Worm (Caenorhabditis elegans) whole organism, young adult: ENCODE results near the gene lec-1.
A peak's percentile ranks its signal among the peaks of the same experiment; 100 is the strongest.

ENCODE experiments used
- B0019.2 ChIP-seq: fragments of 200-800 bp; sonication (Bioruptor generic); conservative IDR thresholded peaks from 2 replicates; pipeline ENCODE4 v1.3.6; 2022; ENCODE audit warnings: missing genetic modification reagents, missing genetic modification characterization, missing compliant biosample characterization
- D2030.7 ChIP-seq: fragments of 200-800 bp; sonication (Bioruptor generic); IDR thresholded peaks from 2 replicates; pipeline ENCODE4 v1.3.6; 2022; ENCODE audit warnings: missing genetic modification reagents, missing genetic modification characterization, missing compliant biosample characterization
- F10E7.11 ChIP-seq: sonication (generic microtip); optimal IDR thresholded peaks from 2 replicates; lab custom pipeline; 2017; ENCODE audit warnings: mild to moderate bottlenecking, missing genetic modification characterization, moderate library complexity, missing compliant biosample characterization
- F52B5.7 ChIP-seq: sonication (generic microtip); optimal IDR thresholded peaks from 2 replicates; lab custom pipeline; 2016; ENCODE audit warnings: mild to moderate bottlenecking, missing genetic modification characterization, missing compliant biosample characterization
- F57C9.4 ChIP-seq: sonication (generic microtip); optimal IDR thresholded peaks from 2 replicates; lab custom pipeline; 2017; ENCODE audit warnings: mild to moderate bottlenecking, missing genetic modification characterization, missing compliant biosample characterization
- Y79H2A.3 ChIP-seq: fragments of 200-800 bp; sonication (Bioruptor generic); conservative IDR thresholded peaks from 2 replicates; pipeline ENCODE4 v1.3.6; 2022; ENCODE audit warnings: missing genetic modification reagents, missing genetic modification characterization, missing compliant biosample characterization
- aptf-2 ChIP-seq: fragments of 200-800 bp; sonication (Bioruptor generic); conservative IDR thresholded peaks from 2 replicates; pipeline ENCODE4 v1.3.6; 2022; ENCODE audit warnings: missing genetic modification reagents, missing genetic modification characterization, missing compliant biosample characterization
- aptf-3 ChIP-seq: fragments of 200-800 bp; sonication (Bioruptor generic); IDR thresholded peaks from 2 replicates; pipeline ENCODE4 v1.3.6; 2022; ENCODE audit warnings: missing genetic modification characterization, missing compliant biosample characterization
- attf-3 ChIP-seq: fragments of 200-800 bp; sonication (Bioruptor generic); conservative IDR thresholded peaks from 2 replicates; pipeline ENCODE4 v1.3.6; 2022; ENCODE audit warnings: missing genetic modification reagents, missing genetic modification characterization, missing compliant biosample characterization
- attf-5 ChIP-seq: fragments of 200-800 bp; sonication (Bioruptor generic); optimal IDR thresholded peaks from 2 replicates; lab custom pipeline; 2018; ENCODE audit warnings: mild to moderate bottlenecking, missing genetic modification characterization, missing compliant biosample characterization
- attf-6 ChIP-seq: fragments of 200-800 bp; sonication (Bioruptor generic); IDR thresholded peaks from 2 replicates; pipeline ENCODE4 v1.3.6; 2022; ENCODE audit warnings: missing genetic modification reagents, missing genetic modification characterization, missing compliant biosample characterization
- bed-1 ChIP-seq: fragments of 200-800 bp; sonication (Bioruptor generic); IDR thresholded peaks from 2 replicates; pipeline ENCODE4 v1.3.6; 2022; ENCODE audit warnings: missing genetic modification reagents, missing genetic modification characterization, missing compliant biosample characterization
- bed-2 ChIP-seq: fragments of 200-800 bp; sonication (Bioruptor generic); IDR thresholded peaks from 2 replicates; pipeline ENCODE4 v1.3.6; 2022; ENCODE audit warnings: missing genetic modification reagents, missing genetic modification characterization, missing compliant biosample characterization
- ceh-100 ChIP-seq: fragments of 200-800 bp; sonication (Bioruptor generic); IDR thresholded peaks from 2 replicates; pipeline ENCODE4 v1.3.6; 2022; ENCODE audit warnings: missing genetic modification reagents, missing genetic modification characterization, missing compliant biosample characterization
- chd-7 ChIP-seq: sonication (generic microtip); optimal IDR thresholded peaks from 2 replicates; lab custom pipeline; 2016; ENCODE audit warnings: mild to moderate bottlenecking, missing genetic modification characterization, moderate library complexity, missing compliant biosample characterization
- dox-1 ChIP-seq: fragments of 200-800 bp; sonication (Bioruptor generic); IDR thresholded peaks from 2 replicates; pipeline ENCODE4 v1.3.6; 2022; ENCODE audit warnings: missing genetic modification reagents, missing genetic modification characterization, missing compliant biosample characterization
- dpff-1 ChIP-seq: sonication (generic microtip); optimal IDR thresholded peaks from 2 replicates; lab custom pipeline; 2017; ENCODE audit warnings: mild to moderate bottlenecking, missing genetic modification characterization, missing compliant biosample characterization
- dpl-1 ChIP-seq: fragments of 150-350 bp; optimal IDR thresholded peaks from 2 replicates; lab custom pipeline; 2014; ENCODE audit warnings: missing biosample characterization, missing genetic modification reagents, missing genetic modification characterization
- egl-18 ChIP-seq: fragments of 200-800 bp; sonication (Bioruptor generic); IDR thresholded peaks from 2 replicates; pipeline ENCODE4 v1.3.6; 2022; ENCODE audit warnings: missing genetic modification reagents, missing genetic modification characterization, missing compliant biosample characterization
- him-1 ChIP-seq: sonication (generic microtip); optimal IDR thresholded peaks from 2 replicates; lab custom pipeline; 2016; ENCODE audit warnings: missing genotype, missing genetic modification reagents, missing genetic modification characterization, missing compliant biosample characterization
- lag-1 ChIP-seq: fragments of 200-800 bp; sonication (Bioruptor generic); IDR thresholded peaks from 2 replicates; pipeline ENCODE4 v1.3.6; 2022; ENCODE audit warnings: missing genetic modification reagents, missing genetic modification characterization, missing compliant biosample characterization
- let-607 ChIP-seq, 2 experiments: fragments of 200-800 bp in 1 of 2; sonication (Bioruptor generic) in 1 of 2; sonication (generic microtip) in 1 of 2; optimal IDR thresholded peaks; 2 replicates each; lab custom pipeline; 2016 to 2018; ENCODE audit warnings: mild to moderate bottlenecking in 2 of 2, missing compliant biosample characterization in 2 of 2, missing genetic modification characterization in 2 of 2, moderate library complexity in 2 of 2, missing genotype in 1 of 2
- lin-26 ChIP-seq: fragments of 200-800 bp; sonication (Bioruptor generic); IDR thresholded peaks from 2 replicates; pipeline ENCODE4 v1.3.6; 2022; ENCODE audit warnings: missing genetic modification reagents, missing genetic modification characterization, missing compliant biosample characterization
- lin-35 ChIP-seq, 3 experiments: fragments of 150-350 bp in 2 of 3; sonication (generic microtip) in 1 of 3; optimal IDR thresholded peaks; 2 replicates each; lab custom pipeline; 2014 to 2018; ENCODE audit warnings: missing biosample characterization in 3 of 3, missing genetic modification characterization in 3 of 3, missing genetic modification reagents in 3 of 3
- madf-3 ChIP-seq: fragments of 200-800 bp; sonication (Bioruptor generic); IDR thresholded peaks from 2 replicates; pipeline ENCODE4 v1.3.6; 2022; ENCODE audit warnings: missing genetic modification reagents, missing genetic modification characterization, missing compliant biosample characterization
- madf-8 ChIP-seq: fragments of 200-800 bp; sonication (Bioruptor generic); conservative IDR thresholded peaks from 2 replicates; pipeline ENCODE4 v1.3.6; 2022; ENCODE audit warnings: missing genetic modification reagents, missing genetic modification characterization, missing compliant biosample characterization
- nhr-120 ChIP-seq: fragments of 200-800 bp; sonication (Bioruptor generic); IDR thresholded peaks from 2 replicates; pipeline ENCODE4 v1.3.6; 2022; ENCODE audit warnings: missing genetic modification characterization, missing compliant biosample characterization
- nhr-179 ChIP-seq: sonication (generic microtip); optimal IDR thresholded peaks from 2 replicates; lab custom pipeline; 2016; ENCODE audit warnings: mild to moderate bottlenecking, missing genetic modification characterization, missing compliant biosample characterization
- nhr-27 ChIP-seq: fragments of 200-800 bp; sonication (Bioruptor generic); optimal IDR thresholded peaks from 2 replicates; lab custom pipeline; 2018; ENCODE audit warnings: mild to moderate bottlenecking, missing genetic modification characterization, moderate library complexity, missing compliant biosample characterization
- nhr-80 ChIP-seq: sonication (generic microtip); optimal IDR thresholded peaks from 2 replicates; lab custom pipeline; 2016; ENCODE audit warnings: missing genetic modification characterization, missing compliant biosample characterization
- snpc-1.1 ChIP-seq: sonication (generic microtip); optimal IDR thresholded peaks from 2 replicates; lab custom pipeline; 2017; ENCODE audit warnings: missing genetic modification characterization, mild to moderate bottlenecking, missing compliant biosample characterization, antibody characterized with exemption, moderate library complexity, missing genotype, missing genetic modification reagents; ENCODE audit not compliant: insufficient read depth
- snpc-3.4 ChIP-seq: sonication (generic microtip); optimal IDR thresholded peaks from 2 replicates; lab custom pipeline; 2017; ENCODE audit warnings: missing genetic modification characterization, mild to moderate bottlenecking, missing compliant biosample characterization, antibody characterized with exemption, moderate library complexity, missing genotype, missing genetic modification reagents
- somi-1 ChIP-seq: fragments of 200-800 bp; sonication (Bioruptor generic); optimal IDR thresholded peaks from 2 replicates; lab custom pipeline; 2018; ENCODE audit warnings: mild to moderate bottlenecking, missing genetic modification characterization, missing compliant biosample characterization
- tbx-9 ChIP-seq: sonication (generic microtip); optimal IDR thresholded peaks from 2 replicates; lab custom pipeline; 2016; ENCODE audit warnings: borderline replicate concordance, missing genetic modification characterization, inconsistent platforms, missing compliant biosample characterization
- tlf-1 ChIP-seq: fragments of 200-800 bp; sonication (Bioruptor generic); optimal IDR thresholded peaks from 2 replicates; lab custom pipeline; 2018; ENCODE audit warnings: mild to moderate bottlenecking, missing genetic modification characterization, missing compliant biosample characterization
- zim-3 ChIP-seq: sonication (generic microtip); optimal IDR thresholded peaks from 2 replicates; lab custom pipeline; 2017; ENCODE audit warnings: mild to moderate bottlenecking, missing genetic modification characterization, moderate library complexity, missing compliant biosample characterization
- ztf-18 ChIP-seq: sonication (generic microtip); optimal IDR thresholded peaks from 2 replicates; lab custom pipeline; 2016; ENCODE audit warnings: missing genotype, mild to moderate bottlenecking, missing genetic modification characterization, missing compliant biosample characterization
- ztf-22 ChIP-seq: fragments of 200-800 bp; sonication (Bioruptor generic); optimal IDR thresholded peaks from 2 replicates; lab custom pipeline; 2018; ENCODE audit warnings: mild to moderate bottlenecking, missing genetic modification characterization, moderate library complexity, missing compliant biosample characterization
- ztf-26 ChIP-seq: sonication (generic microtip); optimal IDR thresholded peaks from 2 replicates; lab custom pipeline; 2017; ENCODE audit warnings: missing genetic modification characterization, missing compliant biosample characterization
- ztf-3 ChIP-seq: fragments of 200-800 bp; sonication (Bioruptor generic); optimal IDR thresholded peaks from 2 replicates; lab custom pipeline; 2018; ENCODE audit warnings: mild to moderate bottlenecking, missing genetic modification characterization, missing compliant biosample characterization

Gene lec-1

ce11 chrII:13219373-13219772, 24.0 kb downstream of the lec-1 start:
- TF ChIP-seq nhr-120 (no peak), him-1 (no peak), nhr-80 (tag; lab: Kevin White, UChicago) (no peak), ztf-26 (tag; lab: Kevin White, UChicago) (no peak), madf-3 (GFP tag; lab: Robert Waterston, UW) (no peak)
- TF ChIP-seq, all 124 proteins: peak for 0

DNA sequence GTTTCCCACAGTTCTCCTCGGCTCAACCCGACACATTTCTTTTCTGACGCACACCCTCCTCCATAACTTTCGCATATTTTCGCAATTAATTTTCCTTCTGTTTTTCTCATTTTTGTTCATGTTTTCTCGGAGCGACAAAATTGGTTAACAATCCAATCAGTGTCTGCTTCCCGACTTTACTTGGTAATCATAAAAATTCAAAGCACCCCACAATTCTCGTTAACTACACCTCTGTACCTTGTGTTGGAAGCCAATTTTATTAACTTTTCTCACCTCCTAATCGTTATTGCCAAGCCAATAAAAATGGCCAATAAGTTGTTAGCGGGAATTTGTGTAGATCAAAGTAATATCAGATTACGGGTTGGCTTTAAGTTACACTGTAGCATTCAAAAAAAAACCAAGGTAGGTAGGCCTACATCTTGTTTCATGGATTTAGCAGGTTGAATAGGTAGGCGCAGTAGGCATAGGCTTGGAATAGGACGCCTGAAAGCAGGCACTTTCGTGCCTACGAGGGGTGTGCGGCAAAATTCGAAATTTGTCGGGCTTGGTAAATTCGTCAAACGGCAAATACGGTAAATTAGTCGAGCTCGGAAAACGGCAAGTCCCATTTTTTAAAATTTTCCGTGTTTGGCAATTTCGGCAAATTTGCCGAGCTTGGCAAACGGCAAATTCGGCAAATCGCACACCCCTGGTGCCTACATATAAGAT, 35.3 kb downstream of the lec-1 start:
- TF ChIP-seq tlf-1 (GFP tag; lab: Kevin White, UChicago), result no peak
- no peak for TF ChIP-seq aptf-2 (GFP tag; lab: Robert Waterston, UW)
- no peak for TF ChIP-seq attf-6 (GFP tag; lab: Robert Waterston, UW)
- TF ChIP-seq madf-3 (GFP tag; lab: Robert Waterston, UW), result 0 out of 2 replicates have a peak, but pooled peaks have one; percentile 32
- TF ChIP-seq ceh-100, result no peak

DNA sequence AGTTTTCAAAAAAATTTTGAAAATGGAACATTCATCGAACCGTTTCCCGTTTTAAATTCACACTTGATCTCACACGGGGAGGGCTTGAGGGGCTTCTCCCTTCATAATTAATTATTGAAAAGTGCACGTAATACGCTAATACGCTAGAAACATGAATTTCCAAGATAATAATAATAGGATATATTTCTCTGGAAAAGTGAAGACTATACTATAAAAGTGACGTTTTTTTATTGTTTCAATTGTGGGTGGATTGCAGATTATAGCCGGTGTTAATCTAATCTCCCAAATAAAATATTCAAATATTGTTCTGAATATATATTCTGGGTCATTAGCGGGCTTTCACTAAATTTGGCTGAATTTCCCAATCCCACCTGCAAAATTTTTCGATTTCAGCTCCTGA, 38.4 kb downstream of the lec-1 start:
- TF ChIP-seq egl-18 (no peak), bed-1 (GFP tag; lab: Robert Waterston, UW) (no peak), dpff-1 (tag; lab: Kevin White, UChicago) (no peak), nhr-120 (no peak), ztf-18 (tag; lab: Kevin White, UChicago) (no peak), lin-26 (GFP tag; lab: Robert Waterston, UW) (no peak), madf-8 (GFP tag; lab: Robert Waterston, UW) (no peak), lin-35 (GFP tag; optimal IDR thresholded peaks at IDR 0.05; lab: Kevin White, UChicago) (no peak), nhr-179 (tag; lab: Kevin White, UChicago) (no peak), nhr-27 (no peak), snpc-3.4 (tag; lab: Kevin White, UChicago) (no peak), somi-1 (GFP tag; lab: Kevin White, UChicago) (no peak), lag-1 (GFP tag; lab: Robert Waterston, UW) (no peak)

ce11 chrII:13235289-13235688, 39.9 kb downstream of the lec-1 start, which contains the start of gene flp-16:
Gene flp-16, plus strand, starts transcription at chrII:13235306.
- TF ChIP-seq F52B5.7, result no peak

DNA sequence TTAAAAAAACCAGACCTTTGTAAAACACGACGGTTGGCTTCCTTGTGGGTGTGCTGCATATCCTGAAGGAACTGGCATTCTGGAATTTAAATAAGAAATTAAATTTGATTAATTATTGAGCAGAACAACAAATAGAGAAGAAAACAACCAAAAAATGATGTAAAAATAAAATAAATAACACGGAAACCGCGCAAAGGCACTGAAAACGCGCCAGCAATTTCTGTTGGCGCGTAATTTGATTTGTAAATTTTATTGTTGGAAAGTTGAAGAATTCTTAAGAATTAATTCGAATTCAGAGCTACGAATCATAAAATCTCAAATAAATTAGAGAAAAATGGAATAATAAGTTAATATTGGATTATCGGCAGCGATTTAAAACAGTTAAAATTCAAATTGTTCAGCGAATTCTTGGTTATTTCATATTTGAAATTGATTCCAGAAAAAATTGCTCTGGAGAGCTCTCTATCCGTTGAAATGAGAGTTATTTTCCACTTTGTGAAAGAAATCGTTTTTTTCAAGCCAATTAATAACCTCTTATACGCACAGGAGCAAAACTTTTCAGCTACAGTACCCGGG, 42.6 kb downstream of the lec-1 start, which contains the start of gene romo-1:
Gene romo-1, minus strand, starts transcription at position 79 of the 576 bp plus-strand sequence.
- TF ChIP-seq nhr-120 (no peak), bed-2 (GFP tag; lab: Robert Waterston, UW) (no peak), D2030.7 (GFP tag; lab: Robert Waterston, UW) (peak; percentile 25; the same call in 1 of the 2 replicates), lag-1 (GFP tag; lab: Robert Waterston, UW) (no peak), aptf-3 (GFP tag; lab: Robert Waterston, UW) (no peak), F57C9.4 (no peak), zim-3 (tag; lab: Kevin White, UChicago) (no peak), chd-7 (tag; lab: Kevin White, UChicago) (no peak), dox-1 (GFP tag; lab: Robert Waterston, UW) (0 out of 2 replicates have a peak, but pooled peaks have one; percentile 33), attf-5 (GFP tag; lab: Kevin White, UChicago) (peak; percentile 42), attf-3 (GFP tag; lab: Robert Waterston, UW) (no peak), F10E7.11 (tag; lab: Kevin White, UChicago) (no peak), Y79H2A.3 (GFP tag; lab: Robert Waterston, UW) (no peak), dpl-1 (GFP tag; lab: Kevin White, UChicago) (peak; percentile 76), let-607 (tag; optimal IDR thresholded peaks at IDR 0.05; lab: Kevin White, UChicago) (peak in 1 of 2 experiments; percentile 29), tbx-9 (tag; lab: Kevin White, UChicago) (no peak), B0019.2 (GFP tag; lab: Robert Waterston, UW) (no peak), ztf-3 (GFP tag; lab: Kevin White, UChicago) (no peak), ztf-22 (GFP tag; lab: Kevin White, UChicago) (no peak), snpc-1.1 (tag; lab: Kevin White, UChicago) (no peak), egl-18 (no peak)
